Fruit fly (Drosophila melanogaster) whole organism, prepupa: ENCODE data around the gene Pep.

Experiments
- Blimp-1 ChIP-seq: fragments of 200-800 bp; sonication (Bioruptor generic); optimal IDR thresholded peaks from 3 replicates; lab custom pipeline; 2017; ENCODE audit warnings: missing biosample characterization, missing genetic modification characterization, mild to moderate bottlenecking, moderate library complexity, missing genetic modification reagents
- CG11294 ChIP-seq: fragments of 200-800 bp; sonication (Bioruptor generic); IDR thresholded peaks from 2 replicates; pipeline ENCODE4 v1.3.6; 2022; ENCODE audit warnings: missing biosample characterization, missing genetic modification characterization
- CG6808 ChIP-seq: fragments of 200-800 bp; sonication (Bioruptor generic); optimal IDR thresholded peaks from 3 replicates; lab custom pipeline; 2017; ENCODE audit warnings: missing biosample characterization, missing genetic modification characterization, mild to moderate bottlenecking, moderate library complexity, missing genetic modification reagents
- Ets96B ChIP-seq: fragments of 200-800 bp; optimal IDR thresholded peaks from 2 replicates; lab custom pipeline; 2019; ENCODE audit warnings: missing biosample characterization, mild to moderate bottlenecking, missing genetic modification characterization, moderate library complexity
- Gug ChIP-seq: fragments of 200-800 bp; sonication (Bioruptor generic); IDR thresholded peaks from 2 replicates; pipeline ENCODE4 v1.3.6; 2022; ENCODE audit warnings: missing biosample characterization, missing genetic modification characterization
- Hr4 ChIP-seq: fragments of 200-800 bp; sonication (Bioruptor generic); optimal IDR thresholded peaks from 3 replicates; lab custom pipeline; 2016; ENCODE audit warnings: missing biosample characterization, missing genetic modification characterization
- fd85E ChIP-seq: fragments of 200-800 bp; sonication (Bioruptor generic); optimal IDR thresholded peaks from 3 replicates; lab custom pipeline; 2016; ENCODE audit warnings: missing biosample characterization, missing genetic modification characterization

dm6 chr3L:17624208-17624826 lies 20.5 kb downstream of the Pep start:
- TF ChIP-seq CG11294 (no peak), Gug (GFP tag; lab: Robert Waterston, UW) (no peak), Hr4 (peak; percentile 20), Ets96B (tag; lab: Kevin White, UChicago) (no peak), fd85E (GFP tag; lab: Kevin White, UChicago) (no peak), CG6808 (no peak), Blimp-1 (GFP tag; lab: Kevin White, UChicago) (no peak)
